Worm (Caenorhabditis elegans) whole organism, early embryonic: Measurements from ENCODE around the gene nspg-8.

Experiments
- ama-1 ChIP-seq: fragments of 150-350 bp; optimal IDR thresholded peaks from 2 replicates; lab custom pipeline; 2014
- flt-1 ChIP-seq: fragments of 200-800 bp; sonication (Bioruptor generic); IDR thresholded peaks from 2 replicates; pipeline ENCODE4 v1.3.6; 2022; ENCODE audit warnings: missing genetic modification characterization, missing compliant biosample characterization
- hmbx-1 ChIP-seq: sonication (generic microtip); optimal IDR thresholded peaks from 2 replicates; lab custom pipeline; 2016; ENCODE audit warnings: mild to moderate bottlenecking, missing genetic modification characterization, missing compliant biosample characterization
- hnd-1 ChIP-seq: sonication (generic microtip); optimal IDR thresholded peaks from 2 replicates; lab custom pipeline; 2016; ENCODE audit warnings: missing genetic modification characterization, missing compliant biosample characterization
- pes-1 ChIP-seq: fragments of 200-800 bp; sonication (Bioruptor generic); IDR thresholded peaks from 2 replicates; pipeline ENCODE4 v1.3.6; 2022; ENCODE audit warnings: missing genetic modification reagents, missing genetic modification characterization, missing compliant biosample characterization
- scrt-1 ChIP-seq: fragments of 200-800 bp; sonication (Bioruptor generic); IDR thresholded peaks from 2 replicates; pipeline ENCODE4 v1.3.6; 2022; ENCODE audit warnings: missing genetic modification characterization, missing compliant biosample characterization

DNA sequence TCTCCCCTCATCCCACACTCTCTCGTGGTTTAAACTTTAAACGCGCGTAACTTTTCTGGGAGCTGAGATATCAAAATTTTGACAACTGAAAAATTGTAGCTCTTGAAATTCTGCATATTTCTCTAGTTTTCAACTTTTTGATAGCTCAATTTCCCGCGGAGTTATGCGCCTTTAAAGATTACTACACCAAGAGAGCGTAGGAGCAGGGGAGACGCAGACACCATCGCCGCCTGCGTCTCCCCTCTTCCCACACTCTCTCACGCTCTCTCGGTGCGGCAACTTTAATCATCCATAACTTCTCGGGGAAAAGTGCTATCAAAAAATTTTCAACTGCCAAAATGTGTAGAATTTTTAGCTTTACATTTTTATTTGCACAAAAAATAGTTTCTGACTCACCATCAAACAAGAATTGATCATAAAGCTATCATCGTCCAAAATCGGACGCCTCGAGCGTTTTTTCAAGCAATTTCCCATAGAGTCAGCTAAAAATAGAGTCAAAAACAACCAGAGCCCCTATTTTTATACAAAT lies 5.7 kb upstream of the nspg-8 start, which contains the start of gene eak-3:
- TF ChIP-seq pes-1 (GFP tag; lab: Robert Waterston, UW) (no peak), ama-1 (no peak), flt-1 (GFP tag; lab: Robert Waterston, UW) (no peak), hnd-1 (no peak), scrt-1 (GFP tag; lab: Robert Waterston, UW) (no peak), hmbx-1 (tag; lab: Kevin White, UChicago) (no peak)
